Worm (Caenorhabditis elegans): ENCODE results near the gene ccdc-55.

ce11 chrIII:4186751-4187309, 18.3 kb upstream of the ccdc-55 start, which contains the start of gene lars-1:
- TF ChIP-seq jun-1 (tag; optimal IDR thresholded peaks at IDR 0.05) (no peak), set-16 (GFP tag; IDR thresholded peaks at IDR 0.05) (no peak), nhr-237 (tag; optimal IDR thresholded peaks at IDR 0.05) (no peak), R02D3.7 (tag; optimal IDR thresholded peaks at IDR 0.05) (no peak), ama-1 (optimal IDR thresholded peaks at IDR 0.05) (no peak), lin-38 (GFP tag; IDR thresholded peaks at IDR 0.05) (no peak), lim-7 (GFP tag; IDR thresholded peaks at IDR 0.05) (no peak), ztf-11 (tag; optimal IDR thresholded peaks at IDR 0.05) (no peak), fkh-10 (GFP tag; optimal IDR thresholded peaks at IDR 0.05) (no peak)

All from whole organism, L4 larva.